Fruit fly (Drosophila melanogaster): ENCODE measurements around the gene Prx6a.

The Prx6a gene

DNA sequence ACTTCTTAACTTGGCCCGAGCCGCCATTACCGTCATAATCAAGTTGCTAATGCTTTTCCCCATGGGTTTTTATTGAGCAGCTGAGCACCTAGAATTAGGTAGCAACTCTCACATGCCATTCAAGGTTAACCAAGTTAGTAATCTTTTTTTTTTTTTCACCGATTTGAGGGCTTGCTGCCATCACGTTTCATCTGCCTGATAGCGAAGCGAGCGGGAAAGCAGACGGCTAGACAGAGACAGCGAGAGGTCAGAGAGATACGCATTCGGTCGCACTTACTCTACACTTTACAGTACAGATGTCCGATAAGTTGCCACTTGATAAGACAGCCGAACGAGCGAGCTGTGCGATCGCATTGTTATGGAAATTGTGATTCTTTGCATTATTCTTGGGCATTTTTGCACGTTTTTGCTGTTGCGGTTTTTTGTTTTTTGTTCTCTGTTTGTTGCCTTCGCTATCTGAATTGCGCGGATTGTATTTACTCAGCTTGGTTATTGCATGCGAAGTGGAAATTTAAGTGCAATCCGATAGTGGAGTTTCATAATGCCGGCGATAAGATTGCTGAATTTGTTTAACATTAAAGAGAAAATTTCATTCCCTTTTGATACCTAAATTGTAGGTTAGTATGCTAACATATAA, 22.5 kb upstream of the Prx6a start (continued):
- TF ChIP-seq CG4707 (GFP tag; optimal IDR thresholded peaks at IDR 0.05), result no peak
- TF ChIP-seq yki (optimal IDR thresholded peaks at IDR 0.05), result no peak
- 0 out of 4 replicates have a peak, but pooled peaks have one; percentile 79 for TF ChIP-seq chinmo (GFP tag; IDR thresholded peaks at IDR 0.05; ENCODE audit: partially characterized antibody)
- no peak for TF ChIP-seq CG6854 (GFP tag; optimal IDR thresholded peaks at IDR 0.05)
- TF ChIP-seq CG9932 (GFP tag; IDR thresholded peaks at IDR 0.05), result no peak
- TF ChIP-seq Doc2 (GFP tag; IDR thresholded peaks at IDR 0.05), result no peak
- TF ChIP-seq CG15479 (GFP tag; optimal IDR thresholded peaks at IDR 0.05), result peak; percentile 93
- no peak for TF ChIP-seq nau (GFP tag; optimal IDR thresholded peaks at IDR 0.05)
- no peak for TF ChIP-seq otp (GFP tag; IDR thresholded peaks at IDR 0.05)
- TF ChIP-seq slbo (GFP tag; IDR thresholded peaks at IDR 0.05), result no peak
- no peak for TF ChIP-seq disco-r (GFP tag; optimal IDR thresholded peaks at IDR 0.05)
- TF ChIP-seq Blimp-1 (GFP tag; optimal IDR thresholded peaks at IDR 0.05), result no peak
- TF ChIP-seq Hey (tag; optimal IDR thresholded peaks at IDR 0.05), result peak; percentile 26
- peak; percentile 92 for TF ChIP-seq cwo (GFP tag; optimal IDR thresholded peaks at IDR 0.05)
- TF ChIP-seq Med (GFP tag), result peak; percentile 44
- peak; percentile 79 for TF ChIP-seq GATAe (GFP tag; conservative IDR thresholded peaks at IDR 0.05)
- 0 out of 3 replicates have a peak, but pooled peaks have one; percentile 8 for TF ChIP-seq CG11695 (GFP tag; IDR thresholded peaks at IDR 0.05)
- TF ChIP-seq CG10543 (GFP tag; optimal IDR thresholded peaks at IDR 0.05), result peak; percentile 29
- peak; percentile 6 for TF ChIP-seq Deaf1 (tag; optimal IDR thresholded peaks at IDR 0.05)
- peak; percentile 23 for TF ChIP-seq ERR (GFP tag; optimal IDR thresholded peaks at IDR 0.05)
- peak; percentile 79 for TF ChIP-seq exex (tag; optimal IDR thresholded peaks at IDR 0.05)
- TF ChIP-seq grn (GFP tag; optimal IDR thresholded peaks at IDR 0.05), result peak; percentile 90
- TF ChIP-seq CG2199 (GFP tag; IDR thresholded peaks at IDR 0.05), result peak; percentile 8; the same call in 1 of the 3 replicates
- no peak for TF ChIP-seq Eip74EF (GFP tag; optimal IDR thresholded peaks at IDR 0.05)

DNA sequence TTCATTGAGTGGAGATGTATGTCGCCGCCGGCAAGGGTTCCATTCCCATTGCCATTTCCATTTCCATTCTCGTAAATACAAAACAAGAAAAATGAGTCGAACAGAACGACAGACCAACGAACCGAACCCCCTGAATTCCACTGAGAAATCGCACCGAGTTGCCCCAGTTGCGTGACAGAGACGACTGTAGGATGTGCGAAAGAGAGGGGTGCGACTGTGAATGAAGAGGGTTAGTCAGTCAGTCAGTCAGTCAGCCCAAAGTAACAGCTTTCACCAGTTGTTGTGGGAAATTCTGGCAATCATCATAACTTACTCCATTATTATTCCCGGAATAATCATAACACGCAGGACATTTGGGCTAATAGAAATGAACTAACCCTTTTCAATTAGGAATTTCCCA, 20.2 kb upstream of the Prx6a start:
- 0 out of 3 replicates have a peak, but pooled peaks have one; percentile 23 for TF ChIP-seq ci (GFP tag; IDR thresholded peaks at IDR 0.05)
- TF ChIP-seq bbx (GFP tag; IDR thresholded peaks at IDR 0.05; ENCODE audit: partially characterized antibody), result 0 out of 2 replicates have a peak, but pooled peaks have one; percentile 15
- no peak for TF ChIP-seq wek (GFP tag; optimal IDR thresholded peaks at IDR 0.05)
- 0 out of 3 replicates have a peak, but pooled peaks have one; percentile 12 for TF ChIP-seq CG16813 (GFP tag; IDR thresholded peaks at IDR 0.05; ENCODE audit: partially characterized antibody)
- peak; percentile 32 for TF ChIP-seq abd-A (tag; optimal IDR thresholded peaks at IDR 0.05)
- TF ChIP-seq CG5180 (GFP tag; optimal IDR thresholded peaks at IDR 0.05), result peak; percentile 79
- peak; percentile 20 for TF ChIP-seq sd (tag; optimal IDR thresholded peaks at IDR 0.05)
- no peak for TF ChIP-seq ab (GFP tag; optimal IDR thresholded peaks at IDR 0.05)
- 0 out of 3 replicates have a peak, but pooled peaks have one; percentile 19 for TF ChIP-seq CG2199 (GFP tag; IDR thresholded peaks at IDR 0.05)
- no peak for TF ChIP-seq repo (GFP tag; optimal IDR thresholded peaks at IDR 0.05)
- TF ChIP-seq CG10321 (GFP tag; IDR thresholded peaks at IDR 0.05), result peak; percentile 62; the same call in 1 of the 2 replicates
- peak; percentile 31 for TF ChIP-seq Deaf1 (tag; optimal IDR thresholded peaks at IDR 0.05)
- peak; percentile 58 for TF ChIP-seq nerfin-1 (tag; optimal IDR thresholded peaks at IDR 0.05)
- TF ChIP-seq so (GFP tag; IDR thresholded peaks at IDR 0.05), result no peak
- TF ChIP-seq Hr51 (GFP tag; optimal IDR thresholded peaks at IDR 0.05), result no peak
- TF ChIP-seq pros (GFP tag; optimal IDR thresholded peaks at IDR 0.05), result peak; percentile 25
- TF ChIP-seq CG5953 (GFP tag; IDR thresholded peaks at IDR 0.05), result no peak
- TF ChIP-seq CG30403 (GFP tag; optimal IDR thresholded peaks at IDR 0.05), result no peak
- no peak for TF ChIP-seq Ada2b (GFP tag; IDR thresholded peaks at IDR 0.05)
- peak; percentile 4 for TF ChIP-seq kni (GFP tag; optimal IDR thresholded peaks at IDR 0.05)
- TF ChIP-seq CG8290 (GFP tag; optimal IDR thresholded peaks at IDR 0.05), result no peak
- peak in 1 of 2 experiments; percentile 26 for TF ChIP-seq CG8290 (tag; optimal IDR thresholded peaks at IDR 0.05)
- no peak for TF ChIP-seq CG13296 (GFP tag; optimal IDR thresholded peaks at IDR 0.05)
- peak; percentile 66 for TF ChIP-seq CG1832 (GFP tag; optimal IDR thresholded peaks at IDR 0.05)
- TF ChIP-seq CG2120 (GFP tag; optimal IDR thresholded peaks at IDR 0.05), result no peak
- TF ChIP-seq Poxn (GFP tag; IDR thresholded peaks at IDR 0.05), result no peak
- no peak for TF ChIP-seq CG17328 (GFP tag; IDR thresholded peaks at IDR 0.05)
